Fruit fly (Drosophila melanogaster) whole organism, embryonic: Measurements from ENCODE around the gene CG43333.

Experiments used
- Asciz ChIP-seq: fragments of 200-800 bp; sonication (Bioruptor generic); optimal IDR thresholded peaks from 2 replicates; lab custom pipeline; 2017; ENCODE audit warnings: missing biosample characterization, mild to moderate bottlenecking, missing genetic modification characterization, missing genetic modification reagents
- CG10543 ChIP-seq: fragments of 200-800 bp; sonication (Bioruptor generic); optimal IDR thresholded peaks from 3 replicates; lab custom pipeline; 2017; ENCODE audit warnings: missing biosample characterization, mild to moderate bottlenecking, missing genetic modification characterization, moderate library complexity
- CG11696 ChIP-seq: fragments of 200-800 bp; sonication (Bioruptor generic); IDR thresholded peaks from 2 replicates; pipeline ENCODE4 v1.3.6; 2022; ENCODE audit warnings: missing biosample characterization, missing genetic modification characterization
- CG12071 ChIP-seq: fragments of 200-800 bp; sonication (Bioruptor generic); optimal IDR thresholded peaks from 3 replicates; lab custom pipeline; 2018; ENCODE audit warnings: missing biosample characterization, mild to moderate bottlenecking, missing genetic modification characterization
- CG12299 ChIP-seq: fragments of 200-800 bp; sonication (Bioruptor generic); optimal IDR thresholded peaks from 2 replicates; lab custom pipeline; 2018; ENCODE audit warnings: missing biosample characterization, mild to moderate bottlenecking, missing genetic modification characterization
- CG13123 ChIP-seq: fragments of 200-800 bp; sonication (Bioruptor generic); optimal IDR thresholded peaks from 2 replicates; lab custom pipeline; 2016; ENCODE audit warnings: missing biosample characterization, missing genetic modification characterization
- CG13894 ChIP-seq: fragments of 200-800 bp; sonication (Bioruptor generic); optimal IDR thresholded peaks from 3 replicates; lab custom pipeline; 2018; ENCODE audit warnings: missing biosample characterization, mild to moderate bottlenecking, missing genetic modification characterization, moderate library complexity
- CG14667 ChIP-seq: fragments of 200-800 bp; sonication (Bioruptor generic); IDR thresholded peaks from 2 replicates; pipeline ENCODE4 v1.3.6; 2022; ENCODE audit warnings: missing biosample characterization, missing genetic modification characterization
- CG15696 ChIP-seq: fragments of 200-800 bp; sonication (Bioruptor generic); optimal IDR thresholded peaks from 2 replicates; lab custom pipeline; 2019; ENCODE audit warnings: missing biosample characterization, mild to moderate bottlenecking, missing genetic modification characterization, moderate library complexity
- CG1602 ChIP-seq: fragments of 200-800 bp; sonication (Bioruptor generic); optimal IDR thresholded peaks from 3 replicates; lab custom pipeline; 2016; ENCODE audit warnings: missing biosample characterization, missing genetic modification characterization
- CG17328 ChIP-seq: fragments of 200-800 bp; sonication (Bioruptor generic); IDR thresholded peaks from 2 replicates; pipeline ENCODE4 v1.3.6; 2022; ENCODE audit warnings: missing biosample characterization, missing genetic modification characterization
- CG1832 ChIP-seq: fragments of 200-800 bp; sonication (Bioruptor generic); optimal IDR thresholded peaks from 2 replicates; lab custom pipeline; 2017; ENCODE audit warnings: missing biosample characterization, mild to moderate bottlenecking, missing genetic modification characterization, inconsistent platforms
- CG2120 ChIP-seq: fragments of 200-800 bp; sonication (Bioruptor generic); optimal IDR thresholded peaks from 3 replicates; lab custom pipeline; 2016; ENCODE audit warnings: missing biosample characterization, missing genetic modification characterization
- CG2199 ChIP-seq: fragments of 200-800 bp; sonication (Bioruptor generic); IDR thresholded peaks from 3 replicates; pipeline ENCODE4 v1.3.6; 2022; ENCODE audit warnings: missing biosample characterization, missing genetic modification characterization
- CG4328 ChIP-seq: fragments of 200-800 bp; sonication (Bioruptor generic); optimal IDR thresholded peaks from 3 replicates; lab custom pipeline; 2017; ENCODE audit warnings: missing biosample characterization, missing genetic modification reagents, missing genetic modification characterization
- CG6175 ChIP-seq: fragments of 200-800 bp; sonication (Bioruptor generic); IDR thresholded peaks from 3 replicates; pipeline ENCODE4 v1.3.6; 2022; ENCODE audit warnings: missing biosample characterization, missing genetic modification characterization
- CG7556 ChIP-seq: fragments of 200-800 bp; sonication (Bioruptor generic); optimal IDR thresholded peaks from 2 replicates; lab custom pipeline; 2017; ENCODE audit warnings: missing biosample characterization, mild to moderate bottlenecking, missing genetic modification characterization
- CG7963 ChIP-seq: fragments of 200-800 bp; sonication (Bioruptor generic); IDR thresholded peaks from 3 replicates; pipeline ENCODE4 v1.3.6; 2022; ENCODE audit warnings: missing biosample characterization, missing genetic modification characterization; ENCODE audit not compliant: partially characterized antibody
- CG8089 ChIP-seq: fragments of 200-800 bp; sonication (Bioruptor generic); optimal IDR thresholded peaks from 3 replicates; lab custom pipeline; 2016; ENCODE audit warnings: missing biosample characterization, missing genetic modification characterization
- CG9876 ChIP-seq: fragments of 200-800 bp; sonication (Bioruptor generic); optimal IDR thresholded peaks from 2 replicates; lab custom pipeline; 2016; ENCODE audit warnings: missing biosample characterization, missing genetic modification characterization
- Camta ChIP-seq: fragments of 200-800 bp; sonication (Bioruptor generic); optimal IDR thresholded peaks from 2 replicates; lab custom pipeline; 2016; ENCODE audit warnings: missing biosample characterization, missing genetic modification characterization
- E2f2 ChIP-seq: fragments of 200-800 bp; sonication (Bioruptor generic); IDR thresholded peaks from 2 replicates; pipeline ENCODE4 v1.3.6; 2022; ENCODE audit warnings: missing biosample characterization, missing genetic modification characterization
- Hr3 ChIP-seq: fragments of 200-800 bp; sonication (Bioruptor generic); optimal IDR thresholded peaks from 3 replicates; lab custom pipeline; 2016; ENCODE audit warnings: missing biosample characterization, missing genetic modification characterization
- Med ChIP-seq: fragments of 200-800 bp; sonication (Bioruptor generic); peaks from one replicate; lab custom pipeline; 2016; ENCODE audit warnings: missing biosample characterization, missing genetic modification characterization, mild to moderate bottlenecking, inconsistent platforms, moderate library complexity
- Meics ChIP-seq: fragments of 200-800 bp; sonication (Bioruptor generic); optimal IDR thresholded peaks from 2 replicates; lab custom pipeline; 2017; ENCODE audit warnings: missing biosample characterization, mild to moderate bottlenecking, missing genetic modification characterization
- NC2β ChIP-seq: fragments of 200-800 bp; sonication (Bioruptor generic); optimal IDR thresholded peaks from 2 replicates; lab custom pipeline; 2016; ENCODE audit warnings: missing biosample characterization, missing genetic modification characterization
- Nf-YB ChIP-seq: fragments of 200-800 bp; sonication (Bioruptor generic); optimal IDR thresholded peaks from 3 replicates; lab custom pipeline; 2019; ENCODE audit warnings: missing biosample characterization, mild to moderate bottlenecking, missing genetic modification characterization, moderate library complexity
- Optix ChIP-seq: fragments of 200-800 bp; sonication (Bioruptor generic); IDR thresholded peaks from 3 replicates; pipeline ENCODE4 v1.3.6; 2022; ENCODE audit warnings: missing biosample characterization, missing genetic modification characterization
- ac ChIP-seq: fragments of 200-800 bp; sonication (Bioruptor generic); optimal IDR thresholded peaks from 3 replicates; lab custom pipeline; 2017; ENCODE audit warnings: missing biosample characterization, mild to moderate bottlenecking, missing genetic modification characterization
- caup ChIP-seq: fragments of 200-800 bp; sonication (Bioruptor generic); optimal IDR thresholded peaks from 3 replicates; lab custom pipeline; 2017; ENCODE audit warnings: missing biosample characterization, mild to moderate bottlenecking, missing genetic modification characterization, moderate library complexity; ENCODE audit not compliant: severe bottlenecking
- ci ChIP-seq: fragments of 200-800 bp; sonication (Bioruptor generic); IDR thresholded peaks from 3 replicates; pipeline ENCODE4 v1.3.6; 2022; ENCODE audit warnings: missing biosample characterization, missing genetic modification characterization
- croc ChIP-seq: fragments of 200-800 bp; sonication (Bioruptor generic); conservative IDR thresholded peaks from 3 replicates; pipeline ENCODE4 v1.3.6; 2022; ENCODE audit warnings: missing biosample characterization, missing genetic modification characterization
- dpn ChIP-seq, 2 experiments: fragments of 200-800 bp; sonication (Bioruptor generic); optimal IDR thresholded peaks; 3 replicates each; lab custom pipeline; 2016; ENCODE audit warnings: missing biosample characterization in 2 of 2, missing genetic modification characterization in 2 of 2
- ewg ChIP-seq: fragments of 200-800 bp; sonication (Bioruptor generic); optimal IDR thresholded peaks from 3 replicates; lab custom pipeline; 2017; ENCODE audit warnings: mild to moderate bottlenecking, missing biosample characterization, missing genetic modification reagents, missing genetic modification characterization
- hkb ChIP-seq, 2 experiments: fragments of 200-800 bp in 1 of 2; fragments of >200 bp in 1 of 2; sonication (Bioruptor generic) in 1 of 2; IDR thresholded peaks in 1 of 2; optimal IDR thresholded peaks in 1 of 2; 2 replicates each; pipeline versions ENCODE4 v1.3.6 to Lab custom; 2017 to 2022; ENCODE audit warnings: missing biosample characterization in 1 of 2, missing genetic modification characterization in 1 of 2
- jumu ChIP-seq: fragments of 200-800 bp; sonication (Bioruptor generic); optimal IDR thresholded peaks from 3 replicates; lab custom pipeline; 2016; ENCODE audit warnings: missing biosample characterization, missing genetic modification characterization
- lab ChIP-seq: fragments of 200-800 bp; sonication (Bioruptor generic); optimal IDR thresholded peaks from 3 replicates; lab custom pipeline; 2017; ENCODE audit warnings: missing biosample characterization, missing genetic modification characterization, mild to moderate bottlenecking, moderate library complexity, missing genetic modification reagents
- maf-S ChIP-seq: fragments of 200-800 bp; sonication (Bioruptor generic); optimal IDR thresholded peaks from 2 replicates; lab custom pipeline; 2016; ENCODE audit warnings: missing biosample characterization, missing genetic modification characterization
- oc ChIP-seq: fragments of 200-800 bp; sonication (Bioruptor generic); optimal IDR thresholded peaks from 2 replicates; lab custom pipeline; 2018; ENCODE audit warnings: missing biosample characterization, mild to moderate bottlenecking, missing genetic modification characterization, moderate library complexity
- odd ChIP-seq: fragments of 200-800 bp; sonication (Bioruptor generic); optimal IDR thresholded peaks from 2 replicates; lab custom pipeline; 2017; ENCODE audit warnings: missing biosample characterization, mild to moderate bottlenecking, missing genetic modification characterization
- onecut ChIP-seq: fragments of 200-800 bp; sonication (Bioruptor generic); IDR thresholded peaks from 2 replicates; pipeline ENCODE4 v1.3.6; 2022; ENCODE audit warnings: missing biosample characterization, missing genetic modification characterization
- p53 ChIP-seq: fragments of 200-800 bp; sonication (Bioruptor generic); optimal IDR thresholded peaks from 2 replicates; lab custom pipeline; 2016; ENCODE audit warnings: missing biosample characterization, missing genetic modification characterization
- peb ChIP-seq: fragments of 200-800 bp; sonication (Bioruptor generic); IDR thresholded peaks from 2 replicates; pipeline ENCODE4 v1.3.6; 2022; ENCODE audit warnings: missing biosample characterization, missing genetic modification characterization
- pho ChIP-seq: fragments of 200-800 bp; sonication (Bioruptor generic); optimal IDR thresholded peaks from 2 replicates; lab custom pipeline; 2016; ENCODE audit warnings: missing biosample characterization, missing genetic modification characterization
- pum ChIP-seq: fragments of 200-800 bp; sonication (Bioruptor generic); optimal IDR thresholded peaks from 2 replicates; lab custom pipeline; 2016; ENCODE audit warnings: missing biosample characterization, missing genetic modification characterization
- pzg ChIP-seq: fragments of 200-800 bp; sonication (Bioruptor generic); optimal IDR thresholded peaks from 3 replicates; lab custom pipeline; 2018; ENCODE audit warnings: missing biosample characterization, mild to moderate bottlenecking, missing genetic modification characterization, moderate library complexity
- repo ChIP-seq: fragments of 200-800 bp; sonication (Bioruptor generic); optimal IDR thresholded peaks from 2 replicates; lab custom pipeline; 2016; ENCODE audit warnings: missing biosample characterization, missing genetic modification characterization
- so ChIP-seq: fragments of 200-800 bp; sonication (Bioruptor generic); IDR thresholded peaks from 3 replicates; pipeline ENCODE4 v1.3.6; 2022; ENCODE audit warnings: missing biosample characterization, missing genetic modification characterization
- tio ChIP-seq: fragments of 200-800 bp; sonication (Bioruptor generic); optimal IDR thresholded peaks from 2 replicates; lab custom pipeline; 2017; ENCODE audit warnings: missing biosample characterization, missing genetic modification characterization, inconsistent platforms
- wdn ChIP-seq: fragments of 200-800 bp; sonication (Bioruptor generic); IDR thresholded peaks from 2 replicates; pipeline ENCODE4 v1.3.6; 2022; ENCODE audit warnings: missing biosample characterization, missing genetic modification characterization

The CG43333 gene

dm6 chr2L:14221227-14221626 lies 40.7 kb upstream of the CG43333 start (continued):
- TF ChIP-seq Med (GFP tag; lab: Kevin White, UChicago) (peak; percentile 55), CG2199 (GFP tag; lab: Robert Waterston, UW) (0 out of 3 replicates have a peak, but pooled peaks have one; percentile 67), lab (GFP tag; lab: Kevin White, UChicago) (peak; percentile 48), CG6175 (no peak), caup (peak; percentile 35), Meics (peak; percentile 16)

- TF ChIP-seq onecut (GFP tag; lab: Robert Waterston, UW) (no peak), p53 (GFP tag; lab: Kevin White, UChicago) (no peak), ci (no peak), CG7963 (no peak), hkb (optimal IDR thresholded peaks at IDR 0.05; lab: Kevin White, UChicago) (no peak), hkb (GFP tag; IDR thresholded peaks at IDR 0.05; lab: Robert Waterston, UW) (no peak), CG13123 (GFP tag; lab: Kevin White, UChicago) (no peak), dpn (GFP tag; optimal IDR thresholded peaks at IDR 0.05; lab: Kevin White, UChicago) (no peak), pum (GFP tag; lab: Kevin White, UChicago) (no peak), CG13894 (tag; lab: Kevin White, UChicago) (no peak), E2f2 (GFP tag; lab: Robert Waterston, UW) (no peak), CG17328 (GFP tag; lab: Robert Waterston, UW) (peak; percentile 59; the same call in 1 of the 2 replicates), CG1602 (GFP tag; lab: Kevin White, UChicago) (no peak), CG7556 (GFP tag; lab: Kevin White, UChicago) (peak; percentile 22), CG4328 (no peak), Hr3 (GFP tag; lab: Kevin White, UChicago) (no peak), croc (GFP tag; lab: Robert Waterston, UW) (no peak), CG8089 (GFP tag; lab: Kevin White, UChicago) (no peak), CG14667 (no peak), Nf-YB (no peak), pzg (GFP tag; lab: Kevin White, UChicago) (no peak), CG12299 (no peak), CG12071 (GFP tag; lab: Kevin White, UChicago) (no peak), CG15696 (tag; lab: Kevin White, UChicago) (no peak), ewg (GFP tag; lab: Kevin White, UChicago) (no peak), tio (no peak), peb (GFP tag; lab: Robert Waterston, UW) (no peak), caup (no peak), Camta (GFP tag; lab: Kevin White, UChicago) (no peak), jumu (GFP tag; lab: Kevin White, UChicago) (no peak), so (GFP tag; lab: Robert Waterston, UW) (no peak), CG2120 (GFP tag; lab: Kevin White, UChicago) (no peak), Optix (no peak), odd (GFP tag; lab: Kevin White, UChicago) (no peak), CG9876 (GFP tag; lab: Kevin White, UChicago) (no peak), Asciz (GFP tag; lab: Kevin White, UChicago) (no peak), maf-S (GFP tag; lab: Kevin White, UChicago) (no peak), CG10543 (GFP tag; lab: Kevin White, UChicago) (no peak), wdn (GFP tag; lab: Robert Waterston, UW) (no peak), pho (GFP tag; lab: Kevin White, UChicago) (no peak), CG11696 (no peak), CG1832 (no peak), repo (no peak), NC2β (no peak), ac (GFP tag; lab: Kevin White, UChicago) (no peak), oc (tag; lab: Kevin White, UChicago) (no peak)
These were observed 32.2 kb upstream of the CG43333 start for dm6 chr2L:14212686-14213085.
